Fruit fly (Drosophila melanogaster): ENCODE measurements around the gene CG13362.

dm6 chrX:775184-775583 is 24.1 kb upstream of the CG13362 start:
- TF ChIP-seq CG9932 (GFP tag; IDR thresholded peaks at IDR 0.05) (no peak), tup (GFP tag; optimal IDR thresholded peaks at IDR 0.05) (no peak), Xrp1 (GFP tag; IDR thresholded peaks at IDR 0.05) (0 out of 2 replicates have a peak, but pooled peaks have one; percentile 10)
